Worm (Caenorhabditis elegans): ENCODE data around the gene clc-5.

Gene clc-5

DNA sequence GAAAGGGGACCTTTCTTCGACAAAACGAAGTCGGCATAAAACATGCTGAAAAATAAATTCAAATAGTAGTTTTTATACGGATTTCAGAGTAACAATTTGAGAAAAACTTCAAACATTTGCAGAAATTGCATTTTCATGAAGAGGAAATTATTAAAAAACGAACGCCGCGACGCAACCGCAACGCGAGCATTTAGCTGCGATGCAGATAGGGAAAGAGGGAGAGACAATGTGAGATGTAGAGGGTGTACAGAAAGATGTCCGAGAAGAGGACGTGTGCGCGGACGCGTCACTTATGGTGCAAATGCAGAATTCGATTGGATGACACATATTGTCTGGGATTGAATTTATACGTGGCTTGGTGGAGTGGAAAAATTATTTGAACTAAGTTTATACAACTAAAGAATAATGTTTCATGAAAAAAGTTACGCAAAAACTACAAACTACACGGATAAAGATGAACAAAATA is 41.6 kb downstream of the clc-5 start, which contains the start of gene coh-1 (continued):
- TF ChIP-seq nhr-10 (tag; optimal IDR thresholded peaks at IDR 0.05) (no peak), nhr-77 (tag; optimal IDR thresholded peaks at IDR 0.05) (no peak), D1046.2 (GFP tag; IDR thresholded peaks at IDR 0.05) (no peak), lir-3 (tag; optimal IDR thresholded peaks at IDR 0.05) (no peak)

DNA sequence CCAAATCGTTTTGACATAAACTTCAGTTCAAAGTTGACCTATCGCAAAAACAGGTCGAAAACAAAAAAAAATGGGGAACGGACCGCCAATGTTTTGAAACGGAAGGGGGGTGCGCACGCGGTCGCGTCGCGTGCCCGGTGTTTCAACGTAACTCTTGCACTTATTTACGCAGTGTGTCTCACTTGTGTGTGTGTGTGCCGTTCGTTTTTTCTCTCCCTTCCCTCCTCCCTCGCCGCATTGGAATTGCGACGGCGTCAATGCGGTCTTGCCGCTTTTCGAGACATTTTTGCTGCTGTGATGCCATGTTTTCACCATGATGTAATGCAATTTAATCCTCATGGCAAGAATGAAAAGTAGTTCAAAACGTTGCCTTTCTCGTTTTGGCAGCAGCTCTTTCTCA is 45.1 kb downstream of the clc-5 start:
- TF ChIP-seq skn-1 (tag; optimal IDR thresholded peaks at IDR 0.05), result no peak
- 0 out of 2 replicates have a peak, but pooled peaks have one; percentile 16 for TF ChIP-seq mdt-29 (GFP tag; IDR thresholded peaks at IDR 0.05)
- TF ChIP-seq Y48G9A.11 (GFP tag; IDR thresholded peaks at IDR 0.05), result no peak
- peak; percentile 56 for TF ChIP-seq mes-2 (tag; optimal IDR thresholded peaks at IDR 0.05; ENCODE audit: poor library complexity, severe bottlenecking)
- no peak for TF ChIP-seq lin-15B (tag; optimal IDR thresholded peaks at IDR 0.05)
- no peak for TF ChIP-seq nhr-77 (tag; optimal IDR thresholded peaks at IDR 0.05)
- TF ChIP-seq nhr-111 (GFP tag; optimal IDR thresholded peaks at IDR 0.05), result no peak
- no peak for TF ChIP-seq T26A8.4 (GFP tag; IDR thresholded peaks at IDR 0.05)
- TF ChIP-seq F26F4.8 (GFP tag; conservative IDR thresholded peaks at IDR 0.05), result no peak
- no peak for TF ChIP-seq snpc-4 (tag; optimal IDR thresholded peaks at IDR 0.05)
- TF ChIP-seq ZK337.2 (GFP tag; IDR thresholded peaks at IDR 0.05), result no peak
- peak; percentile 91 for TF ChIP-seq mxl-3 (GFP tag; optimal IDR thresholded peaks at IDR 0.05)
- no peak for TF ChIP-seq lin-13 (GFP tag; optimal IDR thresholded peaks at IDR 0.05)
- no peak for TF ChIP-seq ceh-20 (GFP tag; IDR thresholded peaks at IDR 0.05)
- TF ChIP-seq set-16 (GFP tag; IDR thresholded peaks at IDR 0.05), result 0 out of 2 replicates have a peak, but pooled peaks have one; percentile 18
- TF ChIP-seq dmd-6 (GFP tag; IDR thresholded peaks at IDR 0.05), result peak; percentile 37; the same call in 1 of the 2 replicates
- TF ChIP-seq fkh-10 (GFP tag; optimal IDR thresholded peaks at IDR 0.05), result peak; percentile 26
- TF ChIP-seq nhr-6 (tag; optimal IDR thresholded peaks at IDR 0.05), result peak; percentile 40
- no peak for TF ChIP-seq F37D6.2 (tag; optimal IDR thresholded peaks at IDR 0.05)
- TF ChIP-seq daf-19 (GFP tag; conservative IDR thresholded peaks at IDR 0.05), result no peak
- TF ChIP-seq T20F7.1 (GFP tag; optimal IDR thresholded peaks at IDR 0.05), result no peak
- TF ChIP-seq hif-1 (tag; optimal IDR thresholded peaks at IDR 0.05), result peak in 1 of 2 experiments; percentile 38
- TF ChIP-seq php-3 (GFP tag; IDR thresholded peaks at IDR 0.05), result no peak
- no peak for TF ChIP-seq nhr-42 (GFP tag; IDR thresholded peaks at IDR 0.05)
- no peak for TF ChIP-seq jun-1 (tag; optimal IDR thresholded peaks at IDR 0.05)
- no peak for TF ChIP-seq spr-3 (GFP tag; optimal IDR thresholded peaks at IDR 0.05)
- peak; percentile 3; the same call in 1 of the 2 replicates for TF ChIP-seq ceh-44 (GFP tag; IDR thresholded peaks at IDR 0.05)
- TF ChIP-seq lir-3 (tag; optimal IDR thresholded peaks at IDR 0.05), result no peak
- peak; percentile 59 for TF ChIP-seq hlh-11 (tag; optimal IDR thresholded peaks at IDR 0.05)
- no peak for TF ChIP-seq R02D3.7 (tag; optimal IDR thresholded peaks at IDR 0.05)
- no peak for TF ChIP-seq F10B5.3 (tag; optimal IDR thresholded peaks at IDR 0.05)
- no peak for TF ChIP-seq pha-4 (GFP tag; IDR thresholded peaks at IDR 0.05)
- TF ChIP-seq pha-4 (tag; optimal IDR thresholded peaks at IDR 0.05), result no peak
- TF ChIP-seq lin-29 (GFP tag; IDR thresholded peaks at IDR 0.05), result no peak
- 0 out of 2 replicates have a peak, but pooled peaks have one; percentile 2 for TF ChIP-seq madf-9 (GFP tag; conservative IDR thresholded peaks at IDR 0.05)
- TF ChIP-seq hlh-30 (tag; optimal IDR thresholded peaks at IDR 0.05; ENCODE audit: insufficient read depth), result peak; percentile 88
- peak; percentile 58 for TF ChIP-seq mep-1 (tag; optimal IDR thresholded peaks at IDR 0.05)
- peak; percentile 62 for TF ChIP-seq hmg-1.1 (GFP tag; IDR thresholded peaks at IDR 0.05)
- TF ChIP-seq nhr-102 (tag; optimal IDR thresholded peaks at IDR 0.05), result no peak
- no peak; the same call in 1 of the 2 replicates for TF ChIP-seq vab-7 (GFP tag; IDR thresholded peaks at IDR 0.05)
- peak; percentile 58 for TF ChIP-seq rbr-2 (tag; optimal IDR thresholded peaks at IDR 0.05)
- TF ChIP-seq cey-2 (tag; optimal IDR thresholded peaks at IDR 0.05; ENCODE audit: borderline replicate concordance, insufficient read depth), result no peak
- no peak for TF ChIP-seq lin-1 (GFP tag; IDR thresholded peaks at IDR 0.05)
- no peak for TF ChIP-seq ama-1 (optimal IDR thresholded peaks at IDR 0.05)
- no peak for TF ChIP-seq spr-1 (tag; optimal IDR thresholded peaks at IDR 0.05)
- no peak for TF ChIP-seq zfp-2 (tag; optimal IDR thresholded peaks at IDR 0.05)
- TF ChIP-seq nhr-41 (GFP tag; IDR thresholded peaks at IDR 0.05), result no peak

Data from whole organism, L4 larva.